Worm (Caenorhabditis elegans) whole organism, L1 larva: Measurements from ENCODE around the gene nstp-2.

ENCODE experiments used
- C34B4.2 ChIP-seq: sonication (generic microtip); optimal IDR thresholded peaks from 2 replicates; lab custom pipeline; 2017; ENCODE audit warnings: mild to moderate bottlenecking, missing genetic modification characterization, missing compliant biosample characterization
- aha-1 ChIP-seq: fragments of 150-350 bp; optimal IDR thresholded peaks from 2 replicates; lab custom pipeline; 2014; ENCODE audit warnings: missing biosample characterization, missing genetic modification characterization
- ama-1 ChIP-seq: fragments of 150-350 bp; optimal IDR thresholded peaks from 2 replicates; lab custom pipeline; 2014
- ceh-63 ChIP-seq: fragments of 200-800 bp; sonication (Bioruptor generic); optimal IDR thresholded peaks from 2 replicates; lab custom pipeline; 2018; ENCODE audit warnings: mild to moderate bottlenecking, missing genetic modification characterization, missing compliant biosample characterization
- ceh-8 ChIP-seq: fragments of 200-800 bp; sonication (Bioruptor generic); optimal IDR thresholded peaks from 2 replicates; lab custom pipeline; 2018; ENCODE audit warnings: mild to moderate bottlenecking, missing genetic modification characterization, moderate library complexity, missing compliant biosample characterization
- ceh-82 ChIP-seq, 3 experiments: fragments of 150-350 bp in 1 of 3; sonication (generic microtip) in 2 of 3; optimal IDR thresholded peaks; 2 replicates each; lab custom pipeline; 2014 to 2017; ENCODE audit warnings: missing biosample characterization in 3 of 3, missing genetic modification characterization in 3 of 3
- ceh-88 ChIP-seq: fragments of 200-800 bp; sonication (Bioruptor generic); IDR thresholded peaks from 2 replicates; pipeline ENCODE4 v1.3.6; 2022; ENCODE audit warnings: missing genetic modification characterization, missing compliant biosample characterization
- ces-1 ChIP-seq: fragments of 150-350 bp; optimal IDR thresholded peaks from 2 replicates; lab custom pipeline; 2014; ENCODE audit warnings: missing biosample characterization, missing genetic modification reagents, missing genetic modification characterization
- dpl-1 ChIP-seq, 3 experiments: fragments of 150-350 bp in 2 of 3; sonication (generic microtip) in 1 of 3; optimal IDR thresholded peaks; 2 replicates each; lab custom pipeline; 2014 to 2017; ENCODE audit warnings: missing biosample characterization in 3 of 3, missing genetic modification characterization in 3 of 3, missing genetic modification reagents in 3 of 3
- dsc-1 ChIP-seq: sonication (generic microtip); optimal IDR thresholded peaks from 2 replicates; lab custom pipeline; 2016; ENCODE audit warnings: mild to moderate bottlenecking, missing genetic modification characterization, missing compliant biosample characterization
- efl-1 ChIP-seq, 4 experiments: fragments of 150-350 bp; optimal IDR thresholded peaks in 3 of 4; peaks in 1 of 4; 1 replicate in 1 of 4; 2 replicates in 3 of 4; lab custom pipeline; 2014; ENCODE audit warnings: missing biosample characterization in 2 of 4, missing genetic modification characterization in 2 of 4, missing genetic modification reagents in 2 of 4
- elt-2 ChIP-seq: sonication (generic microtip); optimal IDR thresholded peaks from 2 replicates; lab custom pipeline; 2016; ENCODE audit warnings: missing genetic modification characterization, mild to moderate bottlenecking, inconsistent platforms, missing compliant biosample characterization, missing genetic modification reagents
- elt-3 ChIP-seq, 6 experiments: fragments of 150-350 bp in 1 of 6; sonication (generic microtip); optimal IDR thresholded peaks; 2 replicates each; lab custom pipeline; 2017 to 2018; ENCODE audit warnings: missing biosample characterization in 6 of 6, missing genetic modification characterization in 6 of 6, inconsistent platforms in 1 of 6
- fkh-8 ChIP-seq: sonication (generic microtip); optimal IDR thresholded peaks from 2 replicates; lab custom pipeline; 2016; ENCODE audit warnings: mild to moderate bottlenecking, missing genetic modification characterization, missing compliant biosample characterization
- grh-1 ChIP-seq: fragments of 200-800 bp; sonication (Bioruptor generic); IDR thresholded peaks from 2 replicates; pipeline ENCODE4 v1.3.6; 2022; ENCODE audit warnings: missing genetic modification reagents, missing genetic modification characterization, missing compliant biosample characterization
- hlh-17 ChIP-seq: fragments of 200-800 bp; sonication (Bioruptor generic); optimal IDR thresholded peaks from 2 replicates; lab custom pipeline; 2018; ENCODE audit warnings: missing genetic modification characterization, mild to moderate bottlenecking, missing compliant biosample characterization, moderate library complexity, borderline replicate concordance
- hlh-4 ChIP-seq: sonication (generic microtip); optimal IDR thresholded peaks from 2 replicates; lab custom pipeline; 2016; ENCODE audit warnings: mild to moderate bottlenecking, missing genetic modification characterization, missing compliant biosample characterization
- hpl-2 ChIP-seq: fragments of 150-350 bp; optimal IDR thresholded peaks from 2 replicates; lab custom pipeline; 2014; ENCODE audit warnings: missing biosample characterization, missing genetic modification reagents, missing genetic modification characterization
- irx-1 ChIP-seq: sonication (generic microtip); optimal IDR thresholded peaks from 2 replicates; lab custom pipeline; 2016; ENCODE audit warnings: missing genetic modification characterization, missing compliant biosample characterization
- isw-1 ChIP-seq: fragments of 200-800 bp; sonication (Bioruptor generic); IDR thresholded peaks from 2 replicates; pipeline ENCODE4 v1.3.6; 2022; ENCODE audit warnings: missing genetic modification characterization, missing compliant biosample characterization
- lin-15B ChIP-seq: fragments of 150-350 bp; sonication (generic microtip); optimal IDR thresholded peaks from 3 replicates; lab custom pipeline; 2014; ENCODE audit warnings: missing biosample characterization, missing genetic modification characterization
- lin-35 ChIP-seq, 2 experiments: fragments of 150-350 bp; optimal IDR thresholded peaks; 2 replicates each; lab custom pipeline; 2014; ENCODE audit warnings: missing biosample characterization in 2 of 2, missing genetic modification characterization in 2 of 2, missing genetic modification reagents in 2 of 2
- lin-39 ChIP-seq: fragments of 150-350 bp; optimal IDR thresholded peaks from 2 replicates; lab custom pipeline; 2014; ENCODE audit warnings: missing biosample characterization, missing genetic modification reagents, missing genetic modification characterization
- lir-3 ChIP-seq: sonication (generic microtip); optimal IDR thresholded peaks from 2 replicates; lab custom pipeline; 2016; ENCODE audit warnings: mild to moderate bottlenecking, missing genetic modification characterization, moderate library complexity, missing compliant biosample characterization; ENCODE audit not compliant: poor library complexity
- mep-1 ChIP-seq: fragments of 150-350 bp; optimal IDR thresholded peaks from 2 replicates; lab custom pipeline; 2014; ENCODE audit warnings: missing biosample characterization, missing genetic modification characterization
- nhr-12 ChIP-seq: sonication (generic microtip); optimal IDR thresholded peaks from 2 replicates; lab custom pipeline; 2017; ENCODE audit warnings: missing biosample characterization, missing genetic modification characterization
- nhr-19 ChIP-seq: fragments of 200-800 bp; sonication (Bioruptor generic); conservative IDR thresholded peaks from 2 replicates; pipeline ENCODE4 v1.3.6; 2022; ENCODE audit warnings: missing genetic modification characterization, missing compliant biosample characterization
- nhr-47 ChIP-seq: sonication (generic microtip); optimal IDR thresholded peaks from 2 replicates; lab custom pipeline; 2016; ENCODE audit warnings: mild to moderate bottlenecking, missing genetic modification characterization, moderate library complexity, missing compliant biosample characterization
- nhr-71 ChIP-seq: sonication (generic microtip); optimal IDR thresholded peaks from 2 replicates; lab custom pipeline; 2016; ENCODE audit warnings: mild to moderate bottlenecking, missing genetic modification characterization, moderate library complexity, missing compliant biosample characterization
- nhr-76 ChIP-seq: sonication (generic microtip); optimal IDR thresholded peaks from 2 replicates; lab custom pipeline; 2017; ENCODE audit warnings: missing biosample characterization, missing genetic modification characterization
- nhr-84 ChIP-seq: sonication (generic microtip); optimal IDR thresholded peaks from 2 replicates; lab custom pipeline; 2017; ENCODE audit warnings: missing biosample characterization, missing genetic modification characterization
- nhr-85 ChIP-seq: sonication (generic microtip); peaks from one replicate; lab custom pipeline; 2016; ENCODE audit warnings: missing genetic modification characterization, inconsistent platforms, missing compliant biosample characterization
- rnt-1 ChIP-seq: sonication (generic microtip); optimal IDR thresholded peaks from 2 replicates; lab custom pipeline; 2016; ENCODE audit warnings: mild to moderate bottlenecking, missing genetic modification characterization, moderate library complexity, missing compliant biosample characterization
- sup-37 ChIP-seq: fragments of 200-800 bp; sonication (Bioruptor generic); optimal IDR thresholded peaks from 2 replicates; lab custom pipeline; 2018; ENCODE audit warnings: mild to moderate bottlenecking, missing genetic modification characterization, missing compliant biosample characterization
- swsn-7 ChIP-seq: sonication (generic microtip); optimal IDR thresholded peaks from 2 replicates; lab custom pipeline; 2016; ENCODE audit warnings: missing genetic modification characterization, missing compliant biosample characterization
- tbx-2 ChIP-seq: sonication (generic microtip); optimal IDR thresholded peaks from 2 replicates; lab custom pipeline; 2016; ENCODE audit warnings: missing genetic modification characterization, missing compliant biosample characterization
- unc-130 ChIP-seq: fragments of 150-350 bp; optimal IDR thresholded peaks from 2 replicates; lab custom pipeline; 2017; ENCODE audit warnings: missing biosample characterization, missing genetic modification characterization, inconsistent platforms
- unc-62 ChIP-seq: fragments of 150-350 bp; optimal IDR thresholded peaks from 2 replicates; lab custom pipeline; 2014; ENCODE audit warnings: missing biosample characterization, missing genetic modification reagents, missing genetic modification characterization
- zag-1 ChIP-seq: fragments of 150-350 bp; optimal IDR thresholded peaks from 2 replicates; lab custom pipeline; 2014; ENCODE audit warnings: missing biosample characterization, missing genetic modification characterization
- ztf-11 ChIP-seq, 2 experiments: sonication (generic microtip); optimal IDR thresholded peaks; 2 replicates each; lab custom pipeline; 2016 to 2017; ENCODE audit warnings: missing genetic modification characterization in 2 of 2, missing biosample characterization in 1 of 2, missing compliant biosample characterization in 1 of 2

The nstp-2 gene

DNA sequence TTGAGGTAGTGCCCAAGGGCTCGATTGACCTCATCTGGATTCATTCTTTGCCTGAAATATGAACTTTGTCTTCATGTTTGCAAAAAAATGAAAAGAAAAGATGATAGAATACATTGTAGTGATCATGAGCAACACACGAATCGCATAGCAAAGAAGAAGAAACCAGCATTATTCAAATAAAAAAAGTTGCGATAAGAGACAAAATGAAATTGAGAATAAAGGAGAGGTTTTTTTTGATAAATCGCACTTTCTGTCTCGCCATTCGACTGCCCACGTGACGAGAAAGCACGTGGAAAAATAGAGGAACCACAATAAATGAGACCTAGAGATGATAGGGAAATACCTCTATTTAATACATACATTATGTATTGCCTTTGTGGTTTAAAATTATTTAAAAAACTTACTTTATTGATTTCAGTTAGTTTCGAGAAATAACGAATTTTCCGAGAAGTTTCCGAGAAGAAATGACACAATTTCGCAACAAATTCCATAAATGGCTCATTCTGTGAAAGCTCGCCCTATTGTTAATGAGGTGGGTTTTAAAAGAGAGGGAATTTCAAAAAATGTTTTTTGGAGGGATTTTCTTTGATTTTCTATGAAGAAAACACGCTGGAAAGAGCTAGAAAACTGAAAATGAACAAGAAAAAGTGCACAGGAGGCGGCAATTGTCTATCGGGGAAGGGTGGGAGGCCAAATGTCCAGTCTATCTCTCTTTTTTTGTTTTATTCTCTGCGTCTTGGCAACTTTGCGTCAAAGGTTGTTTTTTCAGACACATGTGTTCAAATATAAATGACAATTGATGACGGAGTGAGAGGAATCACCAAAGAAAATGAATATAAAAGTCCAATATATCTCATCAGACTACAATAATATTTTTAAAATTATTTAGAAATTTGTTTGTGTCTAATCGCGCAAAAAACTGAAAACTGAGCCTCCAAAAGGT lies 50.3 kb downstream of the nstp-2 start, which contains the start of gene paqr-1 (continued):
- TF ChIP-seq ama-1 (lab: Kevin White, UChicago) = no peak
- no peak for TF ChIP-seq nhr-12
- TF ChIP-seq nhr-85 = peak; percentile 87
- peak in 1 of 3 experiments; percentile 39 for TF ChIP-seq ceh-82 (tag; optimal IDR thresholded peaks at IDR 0.05; lab: Kevin White, UChicago)
- TF ChIP-seq lin-15B (tag; lab: Kevin White, UChicago) = peak; percentile 27
- TF ChIP-seq elt-3 (tag; optimal IDR thresholded peaks at IDR 0.05; lab: Kevin White, UChicago) = peak in 1 of 6 experiments; percentile 28
- no peak for TF ChIP-seq dsc-1 (tag; lab: Kevin White, UChicago)
- no peak for TF ChIP-seq lin-39 (tag; lab: Kevin White, UChicago)
- peak; percentile 42 for TF ChIP-seq lir-3
- TF ChIP-seq dpl-1 (GFP tag; optimal IDR thresholded peaks at IDR 0.05; lab: Kevin White, UChicago) = peak; percentile 55 to 86 (median 71)
- TF ChIP-seq lin-35 (GFP tag; optimal IDR thresholded peaks at IDR 0.05; lab: Kevin White, UChicago) = peak; percentile 66 to 81
- TF ChIP-seq mep-1 (tag; lab: Kevin White, UChicago) = peak; percentile 42
- TF ChIP-seq nhr-47 = peak; percentile 50
- TF ChIP-seq ztf-11 (tag; optimal IDR thresholded peaks at IDR 0.05; lab: Kevin White, UChicago) = no peak
- peak; percentile 72 for TF ChIP-seq nhr-71 (tag; lab: Kevin White, UChicago)
- no peak for TF ChIP-seq ceh-88 (GFP tag; lab: Robert Waterston, UW)
- no peak for TF ChIP-seq nhr-76 (tag; lab: Kevin White, UChicago)
- peak; percentile 19 for TF ChIP-seq irx-1 (tag; lab: Kevin White, UChicago)
- no peak for TF ChIP-seq nhr-84
- no peak for TF ChIP-seq C34B4.2 (tag; lab: Kevin White, UChicago)
- TF ChIP-seq ces-1 (GFP tag; lab: Kevin White, UChicago) = no peak
- TF ChIP-seq grh-1 = no peak
- TF ChIP-seq hpl-2 (GFP tag; lab: Kevin White, UChicago) = no peak
- TF ChIP-seq zag-1 (tag; lab: Kevin White, UChicago) = no peak
- peak; percentile 27; the same call in 1 of the 2 replicates for TF ChIP-seq isw-1 (GFP tag; lab: Robert Waterston, UW)
- TF ChIP-seq unc-62 (GFP tag; lab: Kevin White, UChicago) = no peak
- no peak for TF ChIP-seq hlh-17
- TF ChIP-seq efl-1 (optimal IDR thresholded peaks at IDR 0.05; lab: Kevin White, UChicago) = peak; percentile 80 to 85
- peak; percentile 81 to 94 for TF ChIP-seq efl-1 (GFP tag; optimal IDR thresholded peaks at IDR 0.05 in 1 of 2; lab: Kevin White, UChicago)
- no peak for TF ChIP-seq hlh-4
- no peak; the same call in 1 of the 2 replicates for TF ChIP-seq nhr-19 (GFP tag; lab: Robert Waterston, UW)
- no peak for TF ChIP-seq ceh-8 (GFP tag; lab: Kevin White, UChicago)
- TF ChIP-seq elt-2 (tag; lab: Kevin White, UChicago) = peak; percentile 50
- TF ChIP-seq aha-1 (tag; lab: Kevin White, UChicago) = no peak
- TF ChIP-seq sup-37 (GFP tag; lab: Kevin White, UChicago) = peak; percentile 18
- no peak for TF ChIP-seq ceh-63 (GFP tag; lab: Kevin White, UChicago)
- TF ChIP-seq swsn-7 (tag; lab: Kevin White, UChicago) = peak; percentile 2
- TF ChIP-seq fkh-8 = peak; percentile 60
- TF ChIP-seq tbx-2 (tag; lab: Kevin White, UChicago) = no peak
- peak; percentile 22 for TF ChIP-seq unc-130 (tag; lab: Kevin White, UChicago)
- peak; percentile 40 for TF ChIP-seq rnt-1 (tag; lab: Kevin White, UChicago)
